Fruit fly (Drosophila melanogaster) whole organism, embryonic: ENCODE data around the gene CG9522.

Source experiments
- C15 ChIP-seq: fragments of 200-800 bp; sonication (Bioruptor generic); IDR thresholded peaks from 3 replicates; pipeline ENCODE4 v1.3.6; 2022; ENCODE audit warnings: missing biosample characterization, missing genetic modification characterization
- CG10431 ChIP-seq: fragments of 200-800 bp; sonication (Bioruptor generic); optimal IDR thresholded peaks from 3 replicates; lab custom pipeline; 2018; ENCODE audit warnings: missing biosample characterization, mild to moderate bottlenecking, missing genetic modification characterization
- CG11093 ChIP-seq: fragments of 200-800 bp; sonication (Bioruptor generic); IDR thresholded peaks from 3 replicates; pipeline ENCODE4 v1.3.6; 2022; ENCODE audit warnings: missing biosample characterization, missing genetic modification characterization
- CG11504 ChIP-seq: fragments of 200-800 bp; sonication (Bioruptor generic); optimal IDR thresholded peaks from 3 replicates; lab custom pipeline; 2019; ENCODE audit warnings: missing biosample characterization, mild to moderate bottlenecking, missing genetic modification characterization, moderate library complexity
- CG11723 ChIP-seq: fragments of 200-800 bp; sonication (Bioruptor generic); optimal IDR thresholded peaks from 2 replicates; lab custom pipeline; 2017; ENCODE audit warnings: missing biosample characterization, mild to moderate bottlenecking, missing genetic modification characterization
- CG12071 ChIP-seq: fragments of 200-800 bp; sonication (Bioruptor generic); optimal IDR thresholded peaks from 3 replicates; lab custom pipeline; 2018; ENCODE audit warnings: missing biosample characterization, mild to moderate bottlenecking, missing genetic modification characterization
- CG12104 ChIP-seq: fragments of 200-800 bp; sonication (Bioruptor generic); optimal IDR thresholded peaks from 3 replicates; lab custom pipeline; 2016; ENCODE audit warnings: missing biosample characterization, missing genetic modification characterization
- CG13775 ChIP-seq: fragments of 200-800 bp; sonication (Bioruptor generic); optimal IDR thresholded peaks from 3 replicates; lab custom pipeline; 2017; ENCODE audit warnings: missing biosample characterization, mild to moderate bottlenecking, missing genetic modification characterization
- CG1529 ChIP-seq: fragments of 200-800 bp; sonication (Bioruptor generic); optimal IDR thresholded peaks from 3 replicates; lab custom pipeline; 2018; ENCODE audit warnings: missing biosample characterization, missing genetic modification characterization
- CG1792 ChIP-seq: fragments of 200-800 bp; sonication (Bioruptor generic); optimal IDR thresholded peaks from 2 replicates; lab custom pipeline; 2016; ENCODE audit warnings: missing biosample characterization, missing genetic modification characterization
- CG18476 ChIP-seq: fragments of 200-800 bp; sonication (Bioruptor generic); optimal IDR thresholded peaks from 2 replicates; lab custom pipeline; 2016; ENCODE audit warnings: missing biosample characterization, mild to moderate bottlenecking, missing genetic modification characterization
- CG31441 ChIP-seq: fragments of 200-800 bp; sonication (Bioruptor generic); IDR thresholded peaks from 2 replicates; pipeline ENCODE4 v1.3.6; 2022; ENCODE audit warnings: missing biosample characterization, missing genetic modification characterization
- CG7839 ChIP-seq: fragments of 200-800 bp; sonication (Bioruptor generic); optimal IDR thresholded peaks from 3 replicates; lab custom pipeline; 2018; ENCODE audit warnings: missing biosample characterization, mild to moderate bottlenecking, missing genetic modification characterization, moderate library complexity
- CG7928 ChIP-seq: fragments of 200-800 bp; sonication (Bioruptor generic); optimal IDR thresholded peaks from 2 replicates; lab custom pipeline; 2017; ENCODE audit warnings: missing biosample characterization, mild to moderate bottlenecking, missing genetic modification characterization
- CG8290 ChIP-seq, 3 experiments: fragments of 200-800 bp; sonication (Bioruptor generic); optimal IDR thresholded peaks; 2 replicates each; lab custom pipeline; 2016 to 2019; ENCODE audit warnings: missing biosample characterization in 3 of 3, missing genetic modification characterization in 3 of 3, mild to moderate bottlenecking in 2 of 3, moderate library complexity in 1 of 3
- CG9437 ChIP-seq: fragments of 200-800 bp; sonication (Bioruptor generic); optimal IDR thresholded peaks from 2 replicates; lab custom pipeline; 2018; ENCODE audit warnings: missing biosample characterization, mild to moderate bottlenecking, missing genetic modification characterization
- CTCF ChIP-seq: fragments of 200-800 bp; sonication (Bioruptor generic); optimal IDR thresholded peaks from 2 replicates; lab custom pipeline; 2017; ENCODE audit warnings: missing biosample characterization, mild to moderate bottlenecking, missing genetic modification characterization, moderate library complexity
- Dad ChIP-seq: fragments of 200-800 bp; sonication (Bioruptor generic); optimal IDR thresholded peaks from 3 replicates; lab custom pipeline; 2016; ENCODE audit warnings: missing biosample characterization, missing genetic modification characterization
- Doc2 ChIP-seq: fragments of 200-800 bp; sonication (Bioruptor generic); IDR thresholded peaks from 2 replicates; pipeline ENCODE4 v1.3.6; 2022; ENCODE audit warnings: missing biosample characterization, missing genetic modification characterization
- H2.0 ChIP-seq: fragments of 200-800 bp; sonication (Bioruptor generic); IDR thresholded peaks from 2 replicates; pipeline ENCODE4 v1.3.6; 2022; ENCODE audit warnings: missing biosample characterization, missing genetic modification characterization
- HLH3B ChIP-seq: fragments of 200-800 bp; sonication (Bioruptor generic); IDR thresholded peaks from 2 replicates; pipeline ENCODE4 v1.3.6; 2022; ENCODE audit warnings: missing biosample characterization, missing genetic modification characterization
- HmgD ChIP-seq: fragments of 200-800 bp; sonication (Bioruptor generic); optimal IDR thresholded peaks from 3 replicates; lab custom pipeline; 2016; ENCODE audit warnings: missing biosample characterization, missing genetic modification characterization
- Hr51 ChIP-seq, 2 experiments: fragments of 200-800 bp; sonication (Bioruptor generic); optimal IDR thresholded peaks; 2 replicates in 1 of 2; 3 replicates in 1 of 2; lab custom pipeline; 2016 to 2018; ENCODE audit warnings: missing biosample characterization in 2 of 2, missing genetic modification characterization in 2 of 2, mild to moderate bottlenecking in 1 of 2, moderate library complexity in 1 of 2
- MBD-R2 ChIP-seq: fragments of 200-800 bp; sonication (Bioruptor generic); IDR thresholded peaks from 2 replicates; pipeline ENCODE4 v1.3.6; 2022; ENCODE audit warnings: missing biosample characterization, missing genetic modification characterization
- Opbp ChIP-seq: fragments of 200-800 bp; sonication (Bioruptor generic); IDR thresholded peaks from 3 replicates; pipeline ENCODE4 v1.3.6; 2022; ENCODE audit warnings: missing biosample characterization, missing genetic modification characterization; ENCODE audit not compliant: partially characterized antibody
- Optix ChIP-seq: fragments of 200-800 bp; sonication (Bioruptor generic); IDR thresholded peaks from 3 replicates; pipeline ENCODE4 v1.3.6; 2022; ENCODE audit warnings: missing biosample characterization, missing genetic modification characterization
- Side ChIP-seq: fragments of 200-800 bp; sonication (Bioruptor generic); optimal IDR thresholded peaks from 2 replicates; lab custom pipeline; 2016; ENCODE audit warnings: missing biosample characterization, missing genetic modification characterization
- Sox102F ChIP-seq: fragments of 200-800 bp; sonication (Bioruptor generic); optimal IDR thresholded peaks from 2 replicates; lab custom pipeline; 2018; ENCODE audit warnings: missing biosample characterization, mild to moderate bottlenecking, missing genetic modification characterization, moderate library complexity
- aop ChIP-seq: fragments of 200-800 bp; sonication (Bioruptor generic); IDR thresholded peaks from 2 replicates; pipeline ENCODE4 v1.3.6; 2022; ENCODE audit warnings: missing biosample characterization, missing genetic modification characterization
- chinmo ChIP-seq: fragments of 200-800 bp; sonication (Bioruptor generic); IDR thresholded peaks from 4 replicates; pipeline ENCODE4 v1.3.6; 2022; ENCODE audit warnings: missing biosample characterization, missing genetic modification characterization; ENCODE audit not compliant: partially characterized antibody
- chm ChIP-seq: fragments of 200-800 bp; sonication (Bioruptor generic); IDR thresholded peaks from 2 replicates; pipeline ENCODE4 v1.3.6; 2022; ENCODE audit warnings: missing biosample characterization, missing genetic modification characterization
- dm ChIP-seq: fragments of 200-800 bp; sonication (Bioruptor generic); optimal IDR thresholded peaks from 3 replicates; lab custom pipeline; 2016; ENCODE audit warnings: missing biosample characterization, missing genetic modification characterization
- emc ChIP-seq: fragments of 200-800 bp; sonication (Bioruptor generic); optimal IDR thresholded peaks from 2 replicates; lab custom pipeline; 2016; ENCODE audit warnings: missing biosample characterization, missing genetic modification characterization
- ftz-f1 ChIP-seq: fragments of 200-800 bp; sonication (Bioruptor generic); optimal IDR thresholded peaks from 2 replicates; lab custom pipeline; 2016; ENCODE audit warnings: missing biosample characterization, missing genetic modification characterization
- fu2 ChIP-seq: fragments of 200-800 bp; sonication (Bioruptor generic); optimal IDR thresholded peaks from 2 replicates; lab custom pipeline; 2016; ENCODE audit warnings: missing biosample characterization, missing genetic modification characterization
- gem ChIP-seq: fragments of 200-800 bp; sonication (Bioruptor generic); optimal IDR thresholded peaks from 2 replicates; lab custom pipeline; 2019; ENCODE audit warnings: missing biosample characterization, mild to moderate bottlenecking, missing genetic modification characterization, moderate library complexity
- hkb ChIP-seq, 2 experiments: fragments of 200-800 bp in 1 of 2; fragments of >200 bp in 1 of 2; sonication (Bioruptor generic) in 1 of 2; IDR thresholded peaks in 1 of 2; optimal IDR thresholded peaks in 1 of 2; 2 replicates each; pipeline versions ENCODE4 v1.3.6 to Lab custom; 2017 to 2022; ENCODE audit warnings: missing biosample characterization in 1 of 2, missing genetic modification characterization in 1 of 2
- knrl ChIP-seq: fragments of 200-800 bp; sonication (Bioruptor generic); IDR thresholded peaks from 3 replicates; pipeline ENCODE4 v1.3.6; 2022; ENCODE audit warnings: missing biosample characterization, missing genetic modification characterization; ENCODE audit not compliant: partially characterized antibody
- luna ChIP-seq: fragments of 200-800 bp; sonication (Bioruptor generic); optimal IDR thresholded peaks from 2 replicates; lab custom pipeline; 2016; ENCODE audit warnings: missing biosample characterization, missing genetic modification characterization
- onecut ChIP-seq: fragments of 200-800 bp; sonication (Bioruptor generic); IDR thresholded peaks from 2 replicates; pipeline ENCODE4 v1.3.6; 2022; ENCODE audit warnings: missing biosample characterization, missing genetic modification characterization
- otp ChIP-seq: fragments of 200-800 bp; sonication (Bioruptor generic); IDR thresholded peaks from 3 replicates; pipeline ENCODE4, ENCODE4 v1.3.6; 2022; ENCODE audit warnings: missing biosample characterization, missing genetic modification characterization
- phol ChIP-seq: fragments of 200-800 bp; sonication (Bioruptor generic); optimal IDR thresholded peaks from 3 replicates; lab custom pipeline; 2018; ENCODE audit warnings: missing biosample characterization, mild to moderate bottlenecking, missing genetic modification characterization, moderate library complexity
- pros ChIP-seq: fragments of 200-800 bp; sonication (Bioruptor generic); optimal IDR thresholded peaks from 3 replicates; lab custom pipeline; 2019; ENCODE audit warnings: missing biosample characterization, mild to moderate bottlenecking, missing genetic modification characterization, moderate library complexity
- rib ChIP-seq: fragments of 200-800 bp; sonication (Bioruptor generic); IDR thresholded peaks from 2 replicates; pipeline ENCODE4 v1.3.6; 2022; ENCODE audit warnings: missing biosample characterization, missing genetic modification characterization
- seq ChIP-seq: fragments of 200-800 bp; sonication (Bioruptor generic); IDR thresholded peaks from 2 replicates; pipeline ENCODE4 v1.3.6; 2022; ENCODE audit warnings: missing biosample characterization, missing genetic modification characterization
- tna ChIP-seq: fragments of 200-800 bp; sonication (Bioruptor generic); IDR thresholded peaks from 2 replicates; pipeline ENCODE4 v1.3.6; 2022; ENCODE audit warnings: missing biosample characterization, missing genetic modification characterization; ENCODE audit not compliant: partially characterized antibody
- unc-4 ChIP-seq: fragments of 200-800 bp; sonication (Bioruptor generic); IDR thresholded peaks from 2 replicates; pipeline ENCODE4 v1.3.6; 2022; ENCODE audit warnings: missing biosample characterization, missing genetic modification characterization; ENCODE audit not compliant: partially characterized antibody
- unpg ChIP-seq: fragments of 200-800 bp; sonication (Bioruptor generic); optimal IDR thresholded peaks from 3 replicates; lab custom pipeline; 2018; ENCODE audit warnings: missing biosample characterization, mild to moderate bottlenecking, missing genetic modification characterization, moderate library complexity
- usp ChIP-seq: fragments of >200 bp; optimal IDR thresholded peaks from 2 replicates; lab custom pipeline; 2017; ENCODE audit warnings: missing biosample characterization, missing genetic modification characterization

The CG9522 gene

DNA sequence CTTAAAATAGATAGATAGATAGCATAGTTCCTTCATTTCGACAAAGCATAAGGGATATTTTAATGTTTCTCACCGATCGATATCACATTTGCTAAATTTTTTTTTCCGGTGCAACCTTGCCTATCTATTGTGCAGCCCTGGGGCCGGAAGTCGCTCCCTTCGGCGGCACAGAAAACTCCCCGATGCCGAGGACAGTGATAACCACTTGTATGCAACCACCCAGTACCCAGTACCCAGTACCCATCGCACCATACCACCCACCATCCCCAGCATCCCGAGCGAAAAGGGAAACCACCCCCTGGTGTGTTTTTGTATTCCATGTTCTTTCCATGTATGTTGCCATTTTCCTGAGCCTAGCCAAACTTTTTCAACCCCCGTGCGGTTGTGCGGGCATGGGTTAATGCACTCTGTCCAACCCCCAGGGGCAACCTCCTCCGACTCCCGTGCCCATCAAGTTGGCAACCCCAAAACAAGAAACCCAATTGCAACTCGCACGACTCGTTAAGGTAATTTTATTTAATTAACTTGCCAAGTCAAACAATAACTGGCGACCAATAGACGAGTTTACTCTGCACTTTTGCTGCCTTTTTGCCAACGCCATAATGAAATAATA, 6.6 kb downstream of the CG9522 start (continued):
- no peak for TF ChIP-seq ftz-f1 (GFP tag; lab: Kevin White, UChicago)
- TF ChIP-seq luna, result no peak
- TF ChIP-seq CG12104 (GFP tag; lab: Kevin White, UChicago), result no peak
- TF ChIP-seq CG7928 (GFP tag; lab: Kevin White, UChicago), result peak; percentile 24
- no peak for TF ChIP-seq MBD-R2
- TF ChIP-seq hkb (optimal IDR thresholded peaks at IDR 0.05; lab: Kevin White, UChicago), result no peak
- TF ChIP-seq hkb (GFP tag; IDR thresholded peaks at IDR 0.05; lab: Robert Waterston, UW), result peak; percentile 35; the same call in 1 of the 2 replicates
- peak; percentile 44 for TF ChIP-seq onecut (GFP tag; lab: Robert Waterston, UW)
- TF ChIP-seq H2.0 (GFP tag; lab: Robert Waterston, UW), result 0 out of 2 replicates have a peak, but pooled peaks have one; percentile 20
- no peak for TF ChIP-seq usp (GFP tag; lab: Kevin White, UChicago)
- no peak for TF ChIP-seq tna (GFP tag; lab: Robert Waterston, UW)
- 0 out of 2 replicates have a peak, but pooled peaks have one; percentile 10 for TF ChIP-seq CG31441 (GFP tag; lab: Robert Waterston, UW)
- no peak for TF ChIP-seq CG12071 (GFP tag; lab: Kevin White, UChicago)
- no peak for TF ChIP-seq CG8290 (GFP tag; optimal IDR thresholded peaks at IDR 0.05; lab: Kevin White, UChicago)
- TF ChIP-seq CG8290 (tag; optimal IDR thresholded peaks at IDR 0.05; lab: Kevin White, UChicago), result peak in 1 of 2 experiments; percentile 9
- TF ChIP-seq dm, result no peak
- TF ChIP-seq HLH3B (GFP tag; lab: Robert Waterston, UW), result peak; percentile 34; the same call in 1 of the 2 replicates
- peak; percentile 0 for TF ChIP-seq phol (tag; lab: Kevin White, UChicago)
- TF ChIP-seq C15 (GFP tag; lab: Robert Waterston, UW), result no peak
- no peak for TF ChIP-seq CG1529
- TF ChIP-seq aop (GFP tag; lab: Robert Waterston, UW), result no peak
- TF ChIP-seq chinmo (GFP tag; lab: Robert Waterston, UW), result 0 out of 4 replicates have a peak, but pooled peaks have one; percentile 30
- TF ChIP-seq fu2, result no peak
- TF ChIP-seq chm (GFP tag; lab: Robert Waterston, UW), result 0 out of 2 replicates have a peak, but pooled peaks have one; percentile 31
- TF ChIP-seq CG18476 (GFP tag; lab: Kevin White, UChicago), result no peak
- no peak for TF ChIP-seq otp (GFP tag; lab: Robert Waterston, UW)
- TF ChIP-seq HmgD (GFP tag; lab: Kevin White, UChicago), result no peak
- TF ChIP-seq CG13775 (GFP tag; lab: Kevin White, UChicago), result no peak
- TF ChIP-seq pros (GFP tag; lab: Kevin White, UChicago), result peak; percentile 54
- TF ChIP-seq CG11504, result peak; percentile 11
- no peak for TF ChIP-seq CG7839 (tag; lab: Kevin White, UChicago)
- peak; percentile 2 for TF ChIP-seq unpg (GFP tag; lab: Kevin White, UChicago)
- 0 out of 3 replicates have a peak, but pooled peaks have one; percentile 16 for TF ChIP-seq knrl (GFP tag; lab: Robert Waterston, UW)
- peak; percentile 5 for TF ChIP-seq gem (tag; lab: Kevin White, UChicago)
- TF ChIP-seq CG9437, result no peak
- TF ChIP-seq Hr51 (GFP tag; optimal IDR thresholded peaks at IDR 0.05; lab: Kevin White, UChicago), result no peak
- TF ChIP-seq Optix (GFP tag; lab: Robert Waterston, UW), result 0 out of 3 replicates have a peak, but pooled peaks have one; percentile 28
- TF ChIP-seq unc-4 (GFP tag; lab: Robert Waterston, UW), result no peak
- peak; percentile 100 for TF ChIP-seq CG10431
- TF ChIP-seq CG1792 (GFP tag; lab: Kevin White, UChicago), result no peak
- TF ChIP-seq Side (GFP tag; lab: Kevin White, UChicago), result no peak
- peak; percentile 21 for TF ChIP-seq Sox102F (GFP tag; lab: Kevin White, UChicago)
- TF ChIP-seq rib (GFP tag; lab: Robert Waterston, UW), result no peak
- TF ChIP-seq Dad (GFP tag; lab: Kevin White, UChicago), result no peak
- TF ChIP-seq CTCF (GFP tag; lab: Kevin White, UChicago), result no peak
- TF ChIP-seq Doc2 (GFP tag; lab: Robert Waterston, UW), result no peak
- TF ChIP-seq CG11093, result no peak
- peak; percentile 62; the same call in 1 of the 2 replicates for TF ChIP-seq seq (GFP tag; lab: Robert Waterston, UW)
- no peak for TF ChIP-seq emc (GFP tag; lab: Kevin White, UChicago)
- no peak for TF ChIP-seq CG11723
- TF ChIP-seq Opbp (GFP tag; lab: Robert Waterston, UW), result no peak
